Fruit fly (Drosophila melanogaster): Measurements from ENCODE around the gene Adgf-A2.

The Adgf-A2 gene

DNA sequence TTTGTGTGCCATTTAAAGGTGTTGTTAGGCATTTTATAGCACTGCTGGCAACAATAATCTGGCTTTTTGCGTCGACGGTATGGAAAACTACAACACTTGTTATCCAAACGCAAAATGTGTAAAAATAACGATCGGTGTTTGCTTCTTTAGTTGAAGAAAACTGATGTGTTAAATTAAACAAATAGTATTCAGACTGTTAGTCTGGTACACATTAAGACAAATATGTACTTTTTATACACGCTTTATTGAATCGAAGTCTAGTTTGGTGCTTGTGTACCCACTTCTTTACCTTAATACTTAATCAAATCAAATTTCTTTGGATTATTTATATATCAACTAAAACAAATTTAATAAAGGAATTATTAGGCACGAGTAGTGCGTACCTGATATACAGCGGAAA, 27.5 kb upstream of the Adgf-A2 start (continued):
- TF ChIP-seq Hmr (GFP tag; optimal IDR thresholded peaks at IDR 0.05), result peak; percentile 87
- no peak for TF ChIP-seq CG4282 (GFP tag; optimal IDR thresholded peaks at IDR 0.05)
- no peak for TF ChIP-seq CHES-1-like (GFP tag; optimal IDR thresholded peaks at IDR 0.05)
- TF ChIP-seq CG2712 (tag; optimal IDR thresholded peaks at IDR 0.05), result no peak
- TF ChIP-seq Ptx1 (GFP tag; IDR thresholded peaks at IDR 0.05), result no peak
- no peak for TF ChIP-seq NC2α (GFP tag; optimal IDR thresholded peaks at IDR 0.05)
- peak; percentile 69 for TF ChIP-seq schlank (tag; optimal IDR thresholded peaks at IDR 0.05)
- TF ChIP-seq CG17568 (GFP tag; optimal IDR thresholded peaks at IDR 0.05), result peak; percentile 63
- peak; percentile 64 for TF ChIP-seq cwo (GFP tag; optimal IDR thresholded peaks at IDR 0.05)
- TF ChIP-seq CG17385 (GFP tag; optimal IDR thresholded peaks at IDR 0.05), result peak; percentile 24
- peak; percentile 53 for TF ChIP-seq CG12299 (tag; optimal IDR thresholded peaks at IDR 0.05)
- TF ChIP-seq CG15011 (GFP tag; optimal IDR thresholded peaks at IDR 0.05), result peak; percentile 62
- peak; percentile 94 for TF ChIP-seq lab (GFP tag; optimal IDR thresholded peaks at IDR 0.05)
- TF ChIP-seq HHEX (GFP tag; optimal IDR thresholded peaks at IDR 0.05), result peak; percentile 70
- peak; percentile 34 for TF ChIP-seq exex (tag; optimal IDR thresholded peaks at IDR 0.05)
- peak; percentile 79 for TF ChIP-seq BtbVII (GFP tag; optimal IDR thresholded peaks at IDR 0.05)
- TF ChIP-seq disco-r (GFP tag; optimal IDR thresholded peaks at IDR 0.05), result no peak
- no peak for TF ChIP-seq CG8924 (tag; optimal IDR thresholded peaks at IDR 0.05)
- TF ChIP-seq Antp (GFP tag; optimal IDR thresholded peaks at IDR 0.05), result no peak
- no peak for TF ChIP-seq CG17359 (tag; optimal IDR thresholded peaks at IDR 0.05)
- peak; percentile 13 for TF ChIP-seq Hey (tag; optimal IDR thresholded peaks at IDR 0.05)

DNA sequence AAGACGTTTGTCGTGTGGAACGTTAAGA, 27.3 kb upstream of the Adgf-A2 start, which contains the start of gene CG42815:
TSS of gene CG42815 (minus strand) at position 20 of the 28 bp plus-strand sequence.
- no peak for TF ChIP-seq CG11696 (GFP tag; IDR thresholded peaks at IDR 0.05)
- no peak for TF ChIP-seq CG17186 (GFP tag; optimal IDR thresholded peaks at IDR 0.05)
- TF ChIP-seq Mrtf (GFP tag; IDR thresholded peaks at IDR 0.05), result no peak
- TF ChIP-seq Sry-δ (GFP tag; optimal IDR thresholded peaks at IDR 0.05), result no peak
- TF ChIP-seq Eip74EF (GFP tag; optimal IDR thresholded peaks at IDR 0.05), result no peak
- no peak for TF ChIP-seq CG2120 (GFP tag; optimal IDR thresholded peaks at IDR 0.05)
- TF ChIP-seq p53 (GFP tag; optimal IDR thresholded peaks at IDR 0.05), result no peak
- no peak for TF ChIP-seq Lhr (GFP tag; optimal IDR thresholded peaks at IDR 0.05)
- TF ChIP-seq mirr (GFP tag; optimal IDR thresholded peaks at IDR 0.05), result no peak
- TF ChIP-seq Dref (GFP tag; IDR thresholded peaks at IDR 0.05), result no peak
- no peak for TF ChIP-seq CG10959 (GFP tag; IDR thresholded peaks at IDR 0.05)
- no peak for TF ChIP-seq CG32767 (GFP tag; IDR thresholded peaks at IDR 0.05)
- no peak for TF ChIP-seq tup (GFP tag; optimal IDR thresholded peaks at IDR 0.05)

DNA sequence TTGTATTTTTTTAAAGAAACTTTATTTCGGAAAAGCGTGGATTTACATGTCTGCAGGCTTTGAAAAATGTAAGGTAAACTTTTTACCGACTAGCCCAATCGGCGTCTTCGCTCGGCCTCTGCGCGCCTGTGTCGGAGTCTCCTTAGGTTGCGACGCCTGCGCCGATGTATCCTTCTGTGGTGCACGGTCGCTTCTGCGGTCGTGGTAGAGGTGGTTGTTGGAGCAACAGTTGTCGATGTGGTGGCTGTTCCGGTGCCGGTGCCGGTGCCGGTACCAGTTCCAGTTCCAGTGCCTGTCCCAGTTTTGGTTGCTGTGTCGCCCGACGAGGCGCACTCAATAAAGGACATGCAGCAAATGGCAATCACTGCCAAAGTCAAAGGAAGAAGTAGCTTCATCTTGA, 27.1 kb upstream of the Adgf-A2 start:
- TF ChIP-seq psq (GFP tag; optimal IDR thresholded peaks at IDR 0.05) (no peak), NC2β (GFP tag; optimal IDR thresholded peaks at IDR 0.05) (no peak), az2 (GFP tag; optimal IDR thresholded peaks at IDR 0.05) (no peak), CG2199 (GFP tag; IDR thresholded peaks at IDR 0.05) (peak; percentile 81; the same call in 2 of the 3 replicates), CG7372 (GFP tag; IDR thresholded peaks at IDR 0.05) (no peak), CG10565 (GFP tag; optimal IDR thresholded peaks at IDR 0.05) (no peak), Mes4 (GFP tag; optimal IDR thresholded peaks at IDR 0.05) (no peak), dm (GFP tag; optimal IDR thresholded peaks at IDR 0.05) (no peak), CG9797 (GFP tag; optimal IDR thresholded peaks at IDR 0.05) (no peak), CG15601 (tag; optimal IDR thresholded peaks at IDR 0.05) (no peak), Ravus (GFP tag; IDR thresholded peaks at IDR 0.05) (no peak), scrt (GFP tag; optimal IDR thresholded peaks at IDR 0.05) (peak; percentile 83), gro (GFP tag; optimal IDR thresholded peaks at IDR 0.05) (no peak), CG12942 (GFP tag; optimal IDR thresholded peaks at IDR 0.05) (no peak), zen2 (GFP tag; IDR thresholded peaks at IDR 0.05; ENCODE audit: partially characterized antibody) (0 out of 3 replicates have a peak, but pooled peaks have one; percentile 20), CG3281 (GFP tag; optimal IDR thresholded peaks at IDR 0.05) (no peak), CG15514 (GFP tag; optimal IDR thresholded peaks at IDR 0.05) (peak; percentile 97), Bdp1 (GFP tag; optimal IDR thresholded peaks at IDR 0.05) (no peak), Hr3 (GFP tag; optimal IDR thresholded peaks at IDR 0.05) (no peak)
